Worm (Caenorhabditis elegans) whole organism, L3 larva: Measurements from ENCODE around the gene F16B4.7.

ENCODE experiments used
- nhr-28 ChIP-seq: fragments of 150-350 bp; optimal IDR thresholded peaks from 2 replicates; lab custom pipeline; 2014; ENCODE audit warnings: missing biosample characterization, missing genetic modification characterization
- nhr-76 ChIP-seq: fragments of 150-350 bp; sonication (generic microtip); optimal IDR thresholded peaks from 5 replicates; lab custom pipeline; 2014; ENCODE audit warnings: missing biosample characterization, missing genetic modification characterization
- skn-1 ChIP-seq: fragments of 150-350 bp; optimal IDR thresholded peaks from 2 replicates; lab custom pipeline; 2014; ENCODE audit warnings: missing biosample characterization, missing genetic modification characterization

- TF ChIP-seq nhr-76 (tag; lab: Kevin White, UChicago) (no peak), nhr-28 (tag; lab: Kevin White, UChicago) (no peak), skn-1 (no peak)
These were observed 8.4 kb downstream of the F16B4.7 start, which contains the start of gene F16B4.4 for ce11 chrV:1593799-1594420.
